Worm (Caenorhabditis elegans) whole organism, L1 larva: ENCODE measurements around the gene H40L08.1.

Source experiments
- C16A3.4 ChIP-seq: fragments of 150-350 bp; optimal IDR thresholded peaks from 2 replicates; lab custom pipeline; 2014; ENCODE audit warnings: missing biosample characterization, missing genetic modification characterization
- aha-1 ChIP-seq: fragments of 150-350 bp; optimal IDR thresholded peaks from 2 replicates; lab custom pipeline; 2014; ENCODE audit warnings: missing biosample characterization, missing genetic modification characterization
- alr-1 ChIP-seq: fragments of 200-800 bp; sonication (Bioruptor generic); optimal IDR thresholded peaks from 2 replicates; lab custom pipeline; 2018; ENCODE audit warnings: borderline replicate concordance, mild to moderate bottlenecking, missing genetic modification characterization, missing compliant biosample characterization
- aly-2 ChIP-seq: fragments of 150-350 bp; optimal IDR thresholded peaks from 2 replicates; lab custom pipeline; 2014; ENCODE audit warnings: missing biosample characterization, missing genetic modification characterization
- ama-1 ChIP-seq: fragments of 150-350 bp; optimal IDR thresholded peaks from 2 replicates; lab custom pipeline; 2014
- blmp-1 ChIP-seq: fragments of 150-350 bp; optimal IDR thresholded peaks from 2 replicates; lab custom pipeline; 2014; ENCODE audit warnings: missing biosample characterization, missing genetic modification characterization
- ceh-63 ChIP-seq: fragments of 200-800 bp; sonication (Bioruptor generic); optimal IDR thresholded peaks from 2 replicates; lab custom pipeline; 2018; ENCODE audit warnings: mild to moderate bottlenecking, missing genetic modification characterization, missing compliant biosample characterization
- ceh-8 ChIP-seq: fragments of 200-800 bp; sonication (Bioruptor generic); optimal IDR thresholded peaks from 2 replicates; lab custom pipeline; 2018; ENCODE audit warnings: mild to moderate bottlenecking, missing genetic modification characterization, moderate library complexity, missing compliant biosample characterization
- ceh-82 ChIP-seq, 3 experiments: fragments of 150-350 bp in 1 of 3; sonication (generic microtip) in 2 of 3; optimal IDR thresholded peaks; 2 replicates each; lab custom pipeline; 2014 to 2017; ENCODE audit warnings: missing biosample characterization in 3 of 3, missing genetic modification characterization in 3 of 3
- ceh-88 ChIP-seq: fragments of 200-800 bp; sonication (Bioruptor generic); IDR thresholded peaks from 2 replicates; pipeline ENCODE4 v1.3.6; 2022; ENCODE audit warnings: missing genetic modification characterization, missing compliant biosample characterization
- dpl-1 ChIP-seq, 3 experiments: fragments of 150-350 bp in 2 of 3; sonication (generic microtip) in 1 of 3; optimal IDR thresholded peaks; 2 replicates each; lab custom pipeline; 2014 to 2017; ENCODE audit warnings: missing biosample characterization in 3 of 3, missing genetic modification characterization in 3 of 3, missing genetic modification reagents in 3 of 3
- dsc-1 ChIP-seq: sonication (generic microtip); optimal IDR thresholded peaks from 2 replicates; lab custom pipeline; 2016; ENCODE audit warnings: mild to moderate bottlenecking, missing genetic modification characterization, missing compliant biosample characterization
- efl-1 ChIP-seq, 4 experiments: fragments of 150-350 bp; optimal IDR thresholded peaks in 3 of 4; peaks in 1 of 4; 1 replicate in 1 of 4; 2 replicates in 3 of 4; lab custom pipeline; 2014; ENCODE audit warnings: missing biosample characterization in 2 of 4, missing genetic modification characterization in 2 of 4, missing genetic modification reagents in 2 of 4
- egl-13 ChIP-seq: sonication (generic microtip); optimal IDR thresholded peaks from 2 replicates; lab custom pipeline; 2016; ENCODE audit warnings: missing genotype, missing genetic modification reagents, missing genetic modification characterization, missing compliant biosample characterization
- egl-27 ChIP-seq, 2 experiments: fragments of 150-350 bp in 1 of 2; sonication (generic microtip); optimal IDR thresholded peaks; 3 replicates each; lab custom pipeline; 2017 to 2018; ENCODE audit warnings: missing biosample characterization in 2 of 2, missing genetic modification characterization in 2 of 2, missing genetic modification reagents in 2 of 2
- elt-2 ChIP-seq: sonication (generic microtip); optimal IDR thresholded peaks from 2 replicates; lab custom pipeline; 2016; ENCODE audit warnings: missing genetic modification characterization, mild to moderate bottlenecking, inconsistent platforms, missing compliant biosample characterization, missing genetic modification reagents
- elt-3 ChIP-seq, 6 experiments: fragments of 150-350 bp in 1 of 6; sonication (generic microtip); optimal IDR thresholded peaks; 2 replicates each; lab custom pipeline; 2017 to 2018; ENCODE audit warnings: missing biosample characterization in 6 of 6, missing genetic modification characterization in 6 of 6, inconsistent platforms in 1 of 6
- ets-5 ChIP-seq: fragments of 200-800 bp; sonication (Bioruptor generic); IDR thresholded peaks from 2 replicates; pipeline ENCODE4 v1.3.6; 2022; ENCODE audit warnings: missing genetic modification characterization, missing compliant biosample characterization
- hlh-17 ChIP-seq: fragments of 200-800 bp; sonication (Bioruptor generic); optimal IDR thresholded peaks from 2 replicates; lab custom pipeline; 2018; ENCODE audit warnings: missing genetic modification characterization, mild to moderate bottlenecking, missing compliant biosample characterization, moderate library complexity, borderline replicate concordance
- hpl-2 ChIP-seq: fragments of 150-350 bp; optimal IDR thresholded peaks from 2 replicates; lab custom pipeline; 2014; ENCODE audit warnings: missing biosample characterization, missing genetic modification reagents, missing genetic modification characterization
- jun-1 ChIP-seq: fragments of 150-350 bp; optimal IDR thresholded peaks from 2 replicates; lab custom pipeline; 2014; ENCODE audit warnings: missing biosample characterization, missing genetic modification reagents, missing genetic modification characterization
- lin-14 ChIP-seq: fragments of 200-800 bp; sonication (Bioruptor generic); optimal IDR thresholded peaks from 2 replicates; lab custom pipeline; 2018; ENCODE audit warnings: mild to moderate bottlenecking, missing genetic modification characterization, moderate library complexity, missing compliant biosample characterization
- lin-35 ChIP-seq, 2 experiments: fragments of 150-350 bp; optimal IDR thresholded peaks; 2 replicates each; lab custom pipeline; 2014; ENCODE audit warnings: missing biosample characterization in 2 of 2, missing genetic modification characterization in 2 of 2, missing genetic modification reagents in 2 of 2
- lin-39 ChIP-seq: fragments of 150-350 bp; optimal IDR thresholded peaks from 2 replicates; lab custom pipeline; 2014; ENCODE audit warnings: missing biosample characterization, missing genetic modification reagents, missing genetic modification characterization
- lir-3 ChIP-seq: sonication (generic microtip); optimal IDR thresholded peaks from 2 replicates; lab custom pipeline; 2016; ENCODE audit warnings: mild to moderate bottlenecking, missing genetic modification characterization, moderate library complexity, missing compliant biosample characterization; ENCODE audit not compliant: poor library complexity
- lsy-2 ChIP-seq, 2 experiments: fragments of 150-350 bp; optimal IDR thresholded peaks; 2 replicates each; lab custom pipeline; 2014; ENCODE audit warnings: missing biosample characterization in 2 of 2, missing genetic modification characterization in 2 of 2
- mab-9 ChIP-seq: fragments of 200-800 bp; sonication (Bioruptor generic); IDR thresholded peaks from 2 replicates; pipeline ENCODE4 v1.3.6; 2022; ENCODE audit warnings: missing genetic modification reagents, missing genetic modification characterization, missing compliant biosample characterization
- mdl-1 ChIP-seq, 2 experiments: fragments of 150-350 bp; optimal IDR thresholded peaks; 2 replicates each; lab custom pipeline; 2014 to 2017; ENCODE audit warnings: missing biosample characterization in 2 of 2, missing genetic modification characterization in 2 of 2, inconsistent platforms in 1 of 2
- mef-2 ChIP-seq: fragments of 150-350 bp; optimal IDR thresholded peaks from 2 replicates; lab custom pipeline; 2014; ENCODE audit warnings: missing biosample characterization, missing genetic modification characterization
- mep-1 ChIP-seq: fragments of 150-350 bp; optimal IDR thresholded peaks from 2 replicates; lab custom pipeline; 2014; ENCODE audit warnings: missing biosample characterization, missing genetic modification characterization
- nhr-11 ChIP-seq: fragments of 150-350 bp; optimal IDR thresholded peaks from 2 replicates; lab custom pipeline; 2014; ENCODE audit warnings: missing biosample characterization, missing genetic modification characterization
- nhr-12 ChIP-seq: sonication (generic microtip); optimal IDR thresholded peaks from 2 replicates; lab custom pipeline; 2017; ENCODE audit warnings: missing biosample characterization, missing genetic modification characterization
- nhr-20 ChIP-seq: sonication (generic microtip); optimal IDR thresholded peaks from 2 replicates; lab custom pipeline; 2016; ENCODE audit warnings: mild to moderate bottlenecking, missing genetic modification characterization, missing compliant biosample characterization
- nhr-237 ChIP-seq: fragments of 150-350 bp; optimal IDR thresholded peaks from 2 replicates; lab custom pipeline; 2014; ENCODE audit warnings: missing biosample characterization, missing genetic modification characterization
- nhr-47 ChIP-seq: sonication (generic microtip); optimal IDR thresholded peaks from 2 replicates; lab custom pipeline; 2016; ENCODE audit warnings: mild to moderate bottlenecking, missing genetic modification characterization, moderate library complexity, missing compliant biosample characterization
- nhr-71 ChIP-seq: sonication (generic microtip); optimal IDR thresholded peaks from 2 replicates; lab custom pipeline; 2016; ENCODE audit warnings: mild to moderate bottlenecking, missing genetic modification characterization, moderate library complexity, missing compliant biosample characterization
- nhr-77 ChIP-seq: fragments of 150-350 bp; optimal IDR thresholded peaks from 2 replicates; lab custom pipeline; 2014; ENCODE audit warnings: missing biosample characterization, missing genetic modification characterization
- nhr-85 ChIP-seq: sonication (generic microtip); peaks from one replicate; lab custom pipeline; 2016; ENCODE audit warnings: missing genetic modification characterization, inconsistent platforms, missing compliant biosample characterization
- pax-3 ChIP-seq: fragments of 200-800 bp; sonication (Bioruptor generic); optimal IDR thresholded peaks from 2 replicates; lab custom pipeline; 2018; ENCODE audit warnings: mild to moderate bottlenecking, missing genetic modification characterization, moderate library complexity, missing compliant biosample characterization
- pqm-1 ChIP-seq: sonication (generic microtip); optimal IDR thresholded peaks from 3 replicates; lab custom pipeline; 2017; ENCODE audit warnings: missing biosample characterization, missing genetic modification characterization
- rnt-1 ChIP-seq: sonication (generic microtip); optimal IDR thresholded peaks from 2 replicates; lab custom pipeline; 2016; ENCODE audit warnings: mild to moderate bottlenecking, missing genetic modification characterization, moderate library complexity, missing compliant biosample characterization
- snpc-4 ChIP-seq: fragments of 150-350 bp; optimal IDR thresholded peaks from 2 replicates; lab custom pipeline; 2014; ENCODE audit warnings: missing biosample characterization, missing genetic modification characterization
- snu-23 ChIP-seq: sonication (generic microtip); optimal IDR thresholded peaks from 2 replicates; lab custom pipeline; 2016; ENCODE audit warnings: missing genetic modification characterization, missing compliant biosample characterization
- sptf-1 ChIP-seq: fragments of 150-350 bp; optimal IDR thresholded peaks from 2 replicates; lab custom pipeline; 2014; ENCODE audit warnings: missing biosample characterization, missing genetic modification characterization
- sup-37 ChIP-seq: fragments of 200-800 bp; sonication (Bioruptor generic); optimal IDR thresholded peaks from 2 replicates; lab custom pipeline; 2018; ENCODE audit warnings: mild to moderate bottlenecking, missing genetic modification characterization, missing compliant biosample characterization
- swsn-7 ChIP-seq: sonication (generic microtip); optimal IDR thresholded peaks from 2 replicates; lab custom pipeline; 2016; ENCODE audit warnings: missing genetic modification characterization, missing compliant biosample characterization
- tbx-2 ChIP-seq: sonication (generic microtip); optimal IDR thresholded peaks from 2 replicates; lab custom pipeline; 2016; ENCODE audit warnings: missing genetic modification characterization, missing compliant biosample characterization
- unc-130 ChIP-seq: fragments of 150-350 bp; optimal IDR thresholded peaks from 2 replicates; lab custom pipeline; 2017; ENCODE audit warnings: missing biosample characterization, missing genetic modification characterization, inconsistent platforms
- unc-30 ChIP-seq: sonication (generic microtip); optimal IDR thresholded peaks from 2 replicates; lab custom pipeline; 2017; ENCODE audit warnings: missing biosample characterization, missing genetic modification characterization
- vab-15 ChIP-seq: sonication (generic microtip); optimal IDR thresholded peaks from 2 replicates; lab custom pipeline; 2017; ENCODE audit warnings: missing genotype, mild to moderate bottlenecking, missing genetic modification characterization, missing compliant biosample characterization
- xbp-1 ChIP-seq: sonication (generic microtip); optimal IDR thresholded peaks from 2 replicates; lab custom pipeline; 2016; ENCODE audit warnings: missing genetic modification characterization, missing compliant biosample characterization
- zag-1 ChIP-seq: fragments of 150-350 bp; optimal IDR thresholded peaks from 2 replicates; lab custom pipeline; 2014; ENCODE audit warnings: missing biosample characterization, missing genetic modification characterization
- zip-4 ChIP-seq: fragments of 200-800 bp; sonication (Bioruptor generic); optimal IDR thresholded peaks from 2 replicates; lab custom pipeline; 2018; ENCODE audit warnings: mild to moderate bottlenecking, missing genetic modification characterization, moderate library complexity, missing compliant biosample characterization

The H40L08.1 gene

DNA sequence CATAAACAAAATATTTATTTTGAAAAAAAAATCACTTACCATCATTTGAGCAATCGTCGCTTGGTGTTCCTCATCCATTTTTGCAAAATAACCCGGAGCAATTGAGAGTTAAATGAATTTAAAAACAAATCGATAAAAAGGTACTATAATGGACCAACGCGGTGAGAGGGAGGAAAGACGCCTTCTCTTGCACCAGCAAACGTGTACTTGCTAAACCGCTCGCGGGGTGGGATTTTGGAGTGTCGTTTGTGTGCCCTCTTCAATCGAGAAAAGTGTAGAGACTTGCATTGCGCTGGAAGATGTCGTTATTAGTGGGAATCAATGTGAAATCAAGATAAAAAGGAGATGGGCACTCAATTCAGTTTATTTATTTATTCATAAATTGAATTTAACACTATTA is at the start of gene H40L08.1:
Gene H40L08.1, minus strand, starts transcription at position 292 of the 400 bp plus-strand sequence.
- TF ChIP-seq mep-1 (tag; lab: Kevin White, UChicago), result peak; percentile 8
- no peak for TF ChIP-seq blmp-1
- TF ChIP-seq efl-1 (optimal IDR thresholded peaks at IDR 0.05; lab: Kevin White, UChicago), result no peak
- TF ChIP-seq efl-1 (GFP tag; optimal IDR thresholded peaks at IDR 0.05 in 1 of 2; lab: Kevin White, UChicago), result no peak
- no peak for TF ChIP-seq zip-4
- no peak for TF ChIP-seq elt-3 (tag; optimal IDR thresholded peaks at IDR 0.05; lab: Kevin White, UChicago)
- peak; percentile 30 for TF ChIP-seq nhr-47
- peak; percentile 1 to 50 for TF ChIP-seq lin-35 (GFP tag; optimal IDR thresholded peaks at IDR 0.05; lab: Kevin White, UChicago)
- no peak for TF ChIP-seq mdl-1 (tag; optimal IDR thresholded peaks at IDR 0.05; lab: Kevin White, UChicago)
- TF ChIP-seq jun-1 (tag; lab: Kevin White, UChicago), result no peak
- peak; percentile 22 for TF ChIP-seq nhr-20
- TF ChIP-seq lsy-2 (tag; optimal IDR thresholded peaks at IDR 0.05; lab: Kevin White, UChicago), result peak in 1 of 2 experiments; percentile 44
- no peak for TF ChIP-seq mef-2 (tag; lab: Kevin White, UChicago)
- no peak for TF ChIP-seq lir-3 (tag; lab: Kevin White, UChicago)
- peak in 1 of 3 experiments; percentile 18 for TF ChIP-seq dpl-1 (GFP tag; optimal IDR thresholded peaks at IDR 0.05; lab: Kevin White, UChicago)
- no peak for TF ChIP-seq ama-1 (lab: Kevin White, UChicago)
- no peak for TF ChIP-seq ceh-63
- TF ChIP-seq hpl-2 (GFP tag; lab: Kevin White, UChicago), result no peak
- peak; percentile 1 for TF ChIP-seq snpc-4 (tag; lab: Kevin White, UChicago)
- no peak for TF ChIP-seq nhr-11 (tag; lab: Kevin White, UChicago)
- no peak for TF ChIP-seq lin-14
- TF ChIP-seq hlh-17 (GFP tag; lab: Kevin White, UChicago), result no peak
- TF ChIP-seq elt-2 (tag; lab: Kevin White, UChicago), result no peak
- TF ChIP-seq sup-37, result no peak
- TF ChIP-seq nhr-71 (tag; lab: Kevin White, UChicago), result peak; percentile 25
- TF ChIP-seq ceh-88 (GFP tag; lab: Robert Waterston, UW), result no peak
- TF ChIP-seq pax-3 (tag; lab: Kevin White, UChicago), result no peak
- peak; percentile 2 for TF ChIP-seq tbx-2 (tag; lab: Kevin White, UChicago)
- TF ChIP-seq snu-23 (GFP tag; lab: Kevin White, UChicago), result peak; percentile 40
- TF ChIP-seq unc-130 (tag; lab: Kevin White, UChicago), result no peak
- no peak for TF ChIP-seq ceh-8 (GFP tag; lab: Kevin White, UChicago)
- TF ChIP-seq aha-1, result no peak
- peak in 1 of 3 experiments; percentile 29 for TF ChIP-seq ceh-82 (tag; optimal IDR thresholded peaks at IDR 0.05; lab: Kevin White, UChicago)
- TF ChIP-seq aly-2 (tag; lab: Kevin White, UChicago), result no peak
- TF ChIP-seq mab-9, result no peak
- TF ChIP-seq nhr-77, result no peak
- no peak for TF ChIP-seq vab-15 (tag; lab: Kevin White, UChicago)
- TF ChIP-seq sptf-1, result no peak
- TF ChIP-seq zag-1 (tag; lab: Kevin White, UChicago), result no peak
- no peak for TF ChIP-seq lin-39 (tag; lab: Kevin White, UChicago)
- peak; percentile 60 for TF ChIP-seq nhr-85 (tag; lab: Kevin White, UChicago)
- TF ChIP-seq egl-13, result no peak
- no peak for TF ChIP-seq ets-5 (GFP tag; lab: Robert Waterston, UW)
- no peak for TF ChIP-seq unc-30 (tag; lab: Kevin White, UChicago)
- no peak for TF ChIP-seq nhr-12 (tag; lab: Kevin White, UChicago)
- TF ChIP-seq alr-1 (tag; lab: Kevin White, UChicago), result no peak
- peak; percentile 19 for TF ChIP-seq swsn-7
- no peak for TF ChIP-seq dsc-1 (tag; lab: Kevin White, UChicago)
- TF ChIP-seq nhr-237 (tag; lab: Kevin White, UChicago), result no peak
- TF ChIP-seq C16A3.4 (tag; lab: Kevin White, UChicago), result no peak
- TF ChIP-seq rnt-1 (tag; lab: Kevin White, UChicago), result peak; percentile 22
- TF ChIP-seq xbp-1 (tag; lab: Kevin White, UChicago), result peak; percentile 78
- no peak for TF ChIP-seq egl-27 (tag; optimal IDR thresholded peaks at IDR 0.05; lab: Kevin White, UChicago)
- TF ChIP-seq pqm-1 (tag; lab: Kevin White, UChicago), result no peak
